Worm (Caenorhabditis elegans) whole organism, mixed stage, embryonic: ENCODE measurements around the gene ger-1.

ENCODE experiments used
- cnd-1 ChIP-seq: fragments of 200-800 bp; sonication (Bioruptor generic); optimal IDR thresholded peaks from 2 replicates; lab custom pipeline; 2018; ENCODE audit warnings: mild to moderate bottlenecking, missing genetic modification characterization, missing compliant biosample characterization
- nhr-28 ChIP-seq: fragments of 150-350 bp; optimal IDR thresholded peaks from 2 replicates; lab custom pipeline; 2014; ENCODE audit warnings: missing biosample characterization, missing genetic modification characterization
- pha-4 ChIP-seq: fragments of 150-350 bp; optimal IDR thresholded peaks from 2 replicates; lab custom pipeline; 2018; ENCODE audit warnings: missing biosample characterization, missing genetic modification reagents, missing genetic modification characterization

DNA sequence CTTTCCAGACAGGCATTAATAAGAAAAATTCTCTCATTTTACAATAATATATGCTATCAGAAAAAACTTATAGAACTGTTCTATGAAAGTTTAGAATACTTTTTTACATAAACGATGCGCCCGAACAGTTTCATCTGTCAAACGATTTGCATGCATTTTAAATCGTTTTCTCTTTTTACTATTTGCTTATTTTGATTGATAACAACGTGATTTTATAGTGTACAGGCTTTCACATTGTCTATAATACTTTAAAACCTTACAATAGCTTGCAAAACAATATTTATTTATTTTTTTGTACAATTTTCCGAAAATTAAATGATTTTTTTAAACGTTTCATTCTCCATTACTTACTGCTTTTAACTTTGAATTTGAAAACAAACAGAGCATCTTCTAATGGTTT is 21.6 kb downstream of the ger-1 start, which contains the start of gene R01H2.7:
- no peak for TF ChIP-seq pha-4 (tag; lab: Kevin White, UChicago)
- TF ChIP-seq nhr-28 (tag; lab: Kevin White, UChicago), result no peak
- TF ChIP-seq cnd-1 (tag; lab: Kevin White, UChicago), result no peak
